Worm (Caenorhabditis elegans) whole organism, mixed stage, embryonic: ENCODE results near the gene npp-20.

Source experiments
- ceh-83 ChIP-seq: fragments of 200-800 bp; sonication (Bioruptor generic); optimal IDR thresholded peaks from 2 replicates; lab custom pipeline; 2018; ENCODE audit warnings: mild to moderate bottlenecking, missing genetic modification characterization, missing compliant biosample characterization
- elt-3 ChIP-seq: fragments of 150-350 bp; optimal IDR thresholded peaks from 2 replicates; lab custom pipeline; 2014; ENCODE audit warnings: missing biosample characterization, missing genetic modification characterization
- lsy-2 ChIP-seq: fragments of 150-350 bp; optimal IDR thresholded peaks from 2 replicates; lab custom pipeline; 2014; ENCODE audit warnings: missing biosample characterization, missing genetic modification characterization
- mls-2 ChIP-seq: sonication (generic microtip); optimal IDR thresholded peaks from 2 replicates; lab custom pipeline; 2016; ENCODE audit warnings: mild to moderate bottlenecking, missing genetic modification characterization, moderate library complexity, missing compliant biosample characterization
- nhr-237 ChIP-seq: fragments of 150-350 bp; optimal IDR thresholded peaks from 2 replicates; lab custom pipeline; 2014; ENCODE audit warnings: missing biosample characterization, missing genetic modification characterization
- nhr-28 ChIP-seq: fragments of 150-350 bp; optimal IDR thresholded peaks from 2 replicates; lab custom pipeline; 2014; ENCODE audit warnings: missing biosample characterization, missing genetic modification characterization
- nhr-76 ChIP-seq: sonication (generic microtip); optimal IDR thresholded peaks from 2 replicates; lab custom pipeline; 2017; ENCODE audit warnings: missing biosample characterization, missing genetic modification characterization
- ztf-11 ChIP-seq: fragments of 150-350 bp; optimal IDR thresholded peaks from 2 replicates; lab custom pipeline; 2014; ENCODE audit warnings: missing biosample characterization, missing genetic modification characterization

DNA sequence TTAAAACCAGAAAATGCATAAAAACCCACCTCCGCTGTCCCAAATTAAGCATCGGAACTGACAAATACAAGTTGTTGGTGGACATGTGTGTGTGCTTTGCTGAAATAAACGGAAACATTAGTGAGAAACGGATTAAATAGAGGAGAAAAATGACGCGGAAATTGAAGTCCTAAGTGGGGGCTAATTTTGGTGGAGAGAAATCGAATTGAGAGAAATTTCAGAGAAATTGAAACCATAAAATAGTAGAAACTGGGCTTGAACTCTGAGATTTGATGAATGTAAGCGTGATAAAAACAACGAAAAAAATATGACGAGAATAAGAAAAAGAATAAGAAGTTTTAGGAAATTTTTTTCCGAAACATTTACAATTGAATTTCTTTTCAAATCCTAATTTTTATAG is 20.8 kb downstream of the npp-20 start, which contains the start of gene Y77E11A.12:
- TF ChIP-seq ztf-11 (no peak), elt-3 (tag; lab: Kevin White, UChicago) (no peak), nhr-237 (tag; lab: Kevin White, UChicago) (no peak), nhr-28 (tag; lab: Kevin White, UChicago) (no peak), lsy-2 (tag; lab: Kevin White, UChicago) (no peak), nhr-76 (no peak), ceh-83 (GFP tag; lab: Kevin White, UChicago) (no peak), mls-2 (tag; lab: Kevin White, UChicago) (no peak)
